Fruit fly (Drosophila melanogaster): Measurements from ENCODE around the gene CG1907.

CG1907 gene

dm6 chr3R:29591481-29592138, 27.3 kb upstream of the CG1907 start, which contains the start of gene alph (continued):
- TF ChIP-seq CG8089 (GFP tag; optimal IDR thresholded peaks at IDR 0.05), result no peak
- no peak for TF ChIP-seq CG4360 (GFP tag; IDR thresholded peaks at IDR 0.05)
- TF ChIP-seq CG11504 (tag; optimal IDR thresholded peaks at IDR 0.05), result no peak
- peak; percentile 96 for TF ChIP-seq pita (GFP tag; optimal IDR thresholded peaks at IDR 0.05)
- peak; percentile 39 for TF ChIP-seq twi (tag; optimal IDR thresholded peaks at IDR 0.05)
- TF ChIP-seq CG31388 (GFP tag; optimal IDR thresholded peaks at IDR 0.05), result no peak
- TF ChIP-seq chn (GFP tag; optimal IDR thresholded peaks at IDR 0.05), result peak; percentile 30
- TF ChIP-seq Med (GFP tag), result peak; percentile 86
- TF ChIP-seq nau (GFP tag; optimal IDR thresholded peaks at IDR 0.05), result no peak
- TF ChIP-seq CG5245 (GFP tag; optimal IDR thresholded peaks at IDR 0.05), result no peak
- TF ChIP-seq Chrac-16 (GFP tag; optimal IDR thresholded peaks at IDR 0.05), result peak; percentile 39
- TF ChIP-seq ewg (GFP tag; optimal IDR thresholded peaks at IDR 0.05), result peak; percentile 14
- no peak for TF ChIP-seq pum (GFP tag; optimal IDR thresholded peaks at IDR 0.05)
- peak; percentile 42 for TF ChIP-seq CG6254 (GFP tag; optimal IDR thresholded peaks at IDR 0.05)
- TF ChIP-seq CG18262 (tag; optimal IDR thresholded peaks at IDR 0.05), result peak; percentile 26
- peak; percentile 20 for TF ChIP-seq CG18764 (GFP tag; optimal IDR thresholded peaks at IDR 0.05)
- TF ChIP-seq CG5953 (GFP tag; IDR thresholded peaks at IDR 0.05), result no peak
- TF ChIP-seq CG17328 (GFP tag; IDR thresholded peaks at IDR 0.05), result 0 out of 2 replicates have a peak, but pooled peaks have one; percentile 15
- TF ChIP-seq crol (GFP tag; IDR thresholded peaks at IDR 0.05), result no peak
- peak; percentile 96 for TF ChIP-seq CG7963 (GFP tag; IDR thresholded peaks at IDR 0.05; ENCODE audit: partially characterized antibody)
- TF ChIP-seq repo (GFP tag; optimal IDR thresholded peaks at IDR 0.05), result no peak
- TF ChIP-seq CG30431 (GFP tag; optimal IDR thresholded peaks at IDR 0.05), result no peak
- 0 out of 3 replicates have a peak, but pooled peaks have one; percentile 28 for TF ChIP-seq Optix (GFP tag; IDR thresholded peaks at IDR 0.05)
- TF ChIP-seq gro (GFP tag; optimal IDR thresholded peaks at IDR 0.05), result no peak
- no peak for TF ChIP-seq Six4 (GFP tag; optimal IDR thresholded peaks at IDR 0.05)
- no peak for TF ChIP-seq CG34376 (GFP tag; optimal IDR thresholded peaks at IDR 0.05)
- TF ChIP-seq CG31441 (GFP tag; IDR thresholded peaks at IDR 0.05), result no peak
- TF ChIP-seq CTCF (GFP tag; optimal IDR thresholded peaks at IDR 0.05), result peak; percentile 71
- peak; percentile 63 for TF ChIP-seq az2 (GFP tag; optimal IDR thresholded peaks at IDR 0.05)
- TF ChIP-seq CG1832 (GFP tag; optimal IDR thresholded peaks at IDR 0.05), result no peak
- TF ChIP-seq luna (GFP tag; optimal IDR thresholded peaks at IDR 0.05), result no peak
- TF ChIP-seq gem (tag; optimal IDR thresholded peaks at IDR 0.05), result no peak
- peak; percentile 53; the same call in 1 of the 3 replicates for TF ChIP-seq CG11560 (tag; IDR thresholded peaks at IDR 0.05)
- no peak for TF ChIP-seq oc (tag; optimal IDR thresholded peaks at IDR 0.05)
- TF ChIP-seq CG11695 (GFP tag; IDR thresholded peaks at IDR 0.05), result no peak
- peak; percentile 37 for TF ChIP-seq MBD-R2 (GFP tag; IDR thresholded peaks at IDR 0.05)
- TF ChIP-seq CG15269 (tag; optimal IDR thresholded peaks at IDR 0.05), result no peak
- TF ChIP-seq lab (GFP tag; optimal IDR thresholded peaks at IDR 0.05), result peak; percentile 41
- TF ChIP-seq CG4730 (GFP tag; IDR thresholded peaks at IDR 0.05), result no peak
- TF ChIP-seq z (GFP tag; IDR thresholded peaks at IDR 0.05), result no peak
- peak; percentile 51 for TF ChIP-seq Dip3 (GFP tag; optimal IDR thresholded peaks at IDR 0.05)
- TF ChIP-seq gce (GFP tag; IDR thresholded peaks at IDR 0.05), result no peak
- TF ChIP-seq CG10274 (GFP tag; optimal IDR thresholded peaks at IDR 0.05), result no peak
- peak; percentile 94 for TF ChIP-seq CG4617 (GFP tag; optimal IDR thresholded peaks at IDR 0.05; ENCODE audit: borderline replicate concordance)
- peak; percentile 28 for TF ChIP-seq CG8765 (GFP tag; IDR thresholded peaks at IDR 0.05)
- peak in 1 of 2 experiments; percentile 46 for TF ChIP-seq chif (GFP tag; optimal IDR thresholded peaks at IDR 0.05)
- peak; percentile 6 to 50 for TF ChIP-seq dpn (GFP tag; optimal IDR thresholded peaks at IDR 0.05)
- TF ChIP-seq hth (optimal IDR thresholded peaks at IDR 0.05), result no peak
- no peak for TF ChIP-seq ac (GFP tag; optimal IDR thresholded peaks at IDR 0.05)
- no peak for TF ChIP-seq CG10321 (GFP tag; IDR thresholded peaks at IDR 0.05)
- peak; percentile 10 for TF ChIP-seq CG4820 (GFP tag; optimal IDR thresholded peaks at IDR 0.05)
- no peak for TF ChIP-seq B-H1 (GFP tag; IDR thresholded peaks at IDR 0.05)
